Fruit fly (Drosophila melanogaster) whole organism, embryonic: ENCODE results near the gene Sfxn2.

Experiments
- ATbp ChIP-seq: fragments of 200-800 bp; sonication (Bioruptor generic); optimal IDR thresholded peaks from 2 replicates; lab custom pipeline; 2017; ENCODE audit warnings: missing biosample characterization, mild to moderate bottlenecking, missing genetic modification characterization, missing genetic modification reagents
- BEAF-32 ChIP-seq: fragments of 200-800 bp; sonication (Bioruptor generic); optimal IDR thresholded peaks from 3 replicates; lab custom pipeline; 2017; ENCODE audit warnings: missing biosample characterization, missing genetic modification characterization, mild to moderate bottlenecking, moderate library complexity, missing genetic modification reagents
- Bdp1 ChIP-seq: fragments of 200-800 bp; sonication (Bioruptor generic); optimal IDR thresholded peaks from 3 replicates; lab custom pipeline; 2016; ENCODE audit warnings: missing biosample characterization, missing genetic modification characterization
- CG10274 ChIP-seq: fragments of 200-800 bp; sonication (Bioruptor generic); optimal IDR thresholded peaks from 3 replicates; lab custom pipeline; 2017; ENCODE audit warnings: missing biosample characterization, mild to moderate bottlenecking, missing genetic modification characterization
- CG10366 ChIP-seq: fragments of 200-800 bp; sonication (Bioruptor generic); IDR thresholded peaks from 2 replicates; pipeline ENCODE4 v1.3.6; 2022; ENCODE audit warnings: missing biosample characterization, missing genetic modification characterization
- CG10654 ChIP-seq: fragments of 200-800 bp; sonication (Bioruptor generic); optimal IDR thresholded peaks from 2 replicates; lab custom pipeline; 2016; ENCODE audit warnings: missing biosample characterization, missing genetic modification characterization
- CG1233 ChIP-seq: fragments of 200-800 bp; sonication (Bioruptor generic); optimal IDR thresholded peaks from 4 replicates; lab custom pipeline; 2018; ENCODE audit warnings: missing biosample characterization, mild to moderate bottlenecking, missing genetic modification characterization
- CG12391 ChIP-seq: fragments of 200-800 bp; sonication (Bioruptor generic); optimal IDR thresholded peaks from 3 replicates; lab custom pipeline; 2018; ENCODE audit warnings: missing biosample characterization, mild to moderate bottlenecking, missing genetic modification characterization, moderate library complexity
- CG14014 ChIP-seq: fragments of 200-800 bp; sonication (Bioruptor generic); IDR thresholded peaks from 2 replicates; pipeline ENCODE4 v1.3.6; 2022; ENCODE audit warnings: missing biosample characterization, missing genetic modification characterization
- CG14710 ChIP-seq: fragments of 200-800 bp; sonication (Bioruptor generic); optimal IDR thresholded peaks from 3 replicates; lab custom pipeline; 2019; ENCODE audit warnings: missing biosample characterization, mild to moderate bottlenecking, missing genetic modification characterization, moderate library complexity
- CG16813 ChIP-seq: fragments of 200-800 bp; sonication (Bioruptor generic); IDR thresholded peaks from 3 replicates; pipeline ENCODE4 v1.3.6; 2022; ENCODE audit warnings: missing biosample characterization, missing genetic modification characterization; ENCODE audit not compliant: partially characterized antibody
- CG17328 ChIP-seq: fragments of 200-800 bp; sonication (Bioruptor generic); IDR thresholded peaks from 2 replicates; pipeline ENCODE4 v1.3.6; 2022; ENCODE audit warnings: missing biosample characterization, missing genetic modification characterization
- CG18011 ChIP-seq: fragments of 200-800 bp; sonication (Bioruptor generic); optimal IDR thresholded peaks from 2 replicates; lab custom pipeline; 2017; ENCODE audit warnings: missing biosample characterization, missing genetic modification characterization, mild to moderate bottlenecking, moderate library complexity, missing genotype
- CG18599 ChIP-seq: fragments of 200-800 bp; sonication (Bioruptor generic); optimal IDR thresholded peaks from 3 replicates; lab custom pipeline; 2017; ENCODE audit warnings: missing biosample characterization, missing genetic modification characterization, mild to moderate bottlenecking, moderate library complexity, missing genetic modification reagents
- CG31365 ChIP-seq: fragments of 200-800 bp; sonication (Bioruptor generic); optimal IDR thresholded peaks from 2 replicates; lab custom pipeline; 2018; ENCODE audit warnings: missing biosample characterization, mild to moderate bottlenecking, missing genetic modification characterization
- CG4730 ChIP-seq: fragments of 200-800 bp; sonication (Bioruptor generic); IDR thresholded peaks from 2 replicates; pipeline ENCODE4 v1.3.6; 2022; ENCODE audit warnings: missing biosample characterization, missing genetic modification characterization
- CG6272 ChIP-seq: fragments of 200-800 bp; sonication (Bioruptor generic); IDR thresholded peaks from 2 replicates; pipeline ENCODE4 v1.3.6; 2022; ENCODE audit warnings: missing biosample characterization, missing genetic modification characterization
- CG6683 ChIP-seq: fragments of 200-800 bp; sonication (Bioruptor generic); optimal IDR thresholded peaks from 2 replicates; lab custom pipeline; 2017; ENCODE audit warnings: missing biosample characterization, mild to moderate bottlenecking, missing genetic modification characterization, missing genetic modification reagents
- CG9797 ChIP-seq: fragments of 200-800 bp; sonication (Bioruptor generic); optimal IDR thresholded peaks from 3 replicates; lab custom pipeline; 2018; ENCODE audit warnings: missing biosample characterization, mild to moderate bottlenecking, missing genetic modification characterization
- CoRest ChIP-seq: fragments of 200-800 bp; sonication (Bioruptor generic); optimal IDR thresholded peaks from 3 replicates; lab custom pipeline; 2018; ENCODE audit warnings: missing biosample characterization, mild to moderate bottlenecking, missing genetic modification characterization, moderate library complexity
- D19A ChIP-seq: fragments of 200-800 bp; optimal IDR thresholded peaks from 3 replicates; lab custom pipeline; 2019; ENCODE audit warnings: missing biosample characterization, mild to moderate bottlenecking, missing genetic modification characterization, moderate library complexity
- Doc3 ChIP-seq: fragments of 200-800 bp; sonication (Bioruptor generic); IDR thresholded peaks from 3 replicates; pipeline ENCODE4 v1.3.6; 2022; ENCODE audit warnings: missing biosample characterization, missing genetic modification characterization; ENCODE audit not compliant: partially characterized antibody
- GATAe ChIP-seq: fragments of 200-800 bp; sonication (Bioruptor generic); conservative IDR thresholded peaks from 2 replicates; pipeline ENCODE4 v1.3.6; 2022; ENCODE audit warnings: missing biosample characterization, missing genetic modification characterization
- Gug ChIP-seq: fragments of 200-800 bp; sonication (Bioruptor generic); IDR thresholded peaks from 4 replicates; pipeline ENCODE4 v1.3.6; 2022; ENCODE audit warnings: missing biosample characterization, missing genetic modification characterization
- H15 ChIP-seq: fragments of 200-800 bp; sonication (Bioruptor generic); IDR thresholded peaks from 3 replicates; pipeline ENCODE4 v1.3.6; 2022; ENCODE audit warnings: missing biosample characterization, missing genetic modification characterization
- Hey ChIP-seq: fragments of 200-800 bp; sonication (Bioruptor generic); optimal IDR thresholded peaks from 3 replicates; lab custom pipeline; 2018; ENCODE audit warnings: missing biosample characterization, mild to moderate bottlenecking, missing genetic modification characterization
- Hmr ChIP-seq: fragments of 200-800 bp; sonication (Bioruptor generic); optimal IDR thresholded peaks from 3 replicates; lab custom pipeline; 2017; ENCODE audit warnings: mild to moderate bottlenecking, missing biosample characterization, missing genetic modification reagents, missing genetic modification characterization
- Meics ChIP-seq: fragments of 200-800 bp; sonication (Bioruptor generic); optimal IDR thresholded peaks from 2 replicates; lab custom pipeline; 2017; ENCODE audit warnings: missing biosample characterization, mild to moderate bottlenecking, missing genetic modification characterization
- Opbp ChIP-seq: fragments of 200-800 bp; sonication (Bioruptor generic); IDR thresholded peaks from 3 replicates; pipeline ENCODE4 v1.3.6; 2022; ENCODE audit warnings: missing biosample characterization, missing genetic modification characterization; ENCODE audit not compliant: partially characterized antibody
- Spps ChIP-seq: fragments of 200-800 bp; sonication (Bioruptor generic); optimal IDR thresholded peaks from 2 replicates; lab custom pipeline; 2018; ENCODE audit warnings: missing biosample characterization, mild to moderate bottlenecking, missing genetic modification characterization
- Tbp ChIP-seq: fragments of >200 bp; optimal IDR thresholded peaks from 2 replicates; lab custom pipeline; 2018; ENCODE audit warnings: missing biosample characterization, missing genetic modification characterization
- Xbp1 ChIP-seq: fragments of 200-800 bp; sonication (Bioruptor generic); optimal IDR thresholded peaks from 3 replicates; lab custom pipeline; 2016; ENCODE audit warnings: missing biosample characterization, mild to moderate bottlenecking, missing genetic modification characterization
- ase ChIP-seq: fragments of 200-800 bp; sonication (Bioruptor generic); IDR thresholded peaks from 3 replicates; pipeline ENCODE4 v1.3.6; 2022; ENCODE audit warnings: missing biosample characterization, missing genetic modification characterization
- dan ChIP-seq: fragments of 200-800 bp; sonication (Bioruptor generic); IDR thresholded peaks from 2 replicates; pipeline ENCODE4 v1.3.6; 2022; ENCODE audit warnings: missing biosample characterization, missing genetic modification characterization
- exex ChIP-seq: fragments of 200-800 bp; sonication (Bioruptor generic); optimal IDR thresholded peaks from 4 replicates; lab custom pipeline; 2018; ENCODE audit warnings: missing biosample characterization, mild to moderate bottlenecking, missing genetic modification characterization, moderate library complexity
- insv ChIP-seq, 2 experiments: fragments of 200-800 bp; sonication (Bioruptor generic); optimal IDR thresholded peaks; 3 replicates each; lab custom pipeline; 2016 to 2018; ENCODE audit warnings: missing biosample characterization in 2 of 2, missing genetic modification characterization in 2 of 2
- jing ChIP-seq: fragments of 200-800 bp; sonication (Bioruptor generic); optimal IDR thresholded peaks from 2 replicates; lab custom pipeline; 2018; ENCODE audit warnings: missing biosample characterization, mild to moderate bottlenecking, missing genetic modification characterization
- jumu ChIP-seq: fragments of 200-800 bp; sonication (Bioruptor generic); optimal IDR thresholded peaks from 3 replicates; lab custom pipeline; 2016; ENCODE audit warnings: missing biosample characterization, missing genetic modification characterization
- lbe ChIP-seq: fragments of 200-800 bp; sonication (Bioruptor generic); optimal IDR thresholded peaks from 2 replicates; lab custom pipeline; 2016; ENCODE audit warnings: missing biosample characterization, mild to moderate bottlenecking, missing genetic modification characterization
- lmd ChIP-seq: fragments of 200-800 bp; sonication (Bioruptor generic); IDR thresholded peaks from 2 replicates; pipeline ENCODE4 v1.3.6; 2022; ENCODE audit warnings: missing biosample characterization, missing genetic modification characterization
- lola ChIP-seq, 3 experiments: fragments of >200 bp in 2 of 3; fragments of 200-800 bp in 1 of 3; sonication (Bioruptor generic) in 1 of 3; optimal IDR thresholded peaks; 2 replicates each; lab custom pipeline; 2017 to 2019; ENCODE audit warnings: missing biosample characterization in 3 of 3, missing genetic modification characterization in 3 of 3, mild to moderate bottlenecking in 1 of 3, moderate library complexity in 1 of 3
- phol ChIP-seq: fragments of 200-800 bp; sonication (Bioruptor generic); optimal IDR thresholded peaks from 3 replicates; lab custom pipeline; 2018; ENCODE audit warnings: missing biosample characterization, mild to moderate bottlenecking, missing genetic modification characterization, moderate library complexity
- pum ChIP-seq: fragments of 200-800 bp; sonication (Bioruptor generic); optimal IDR thresholded peaks from 2 replicates; lab custom pipeline; 2016; ENCODE audit warnings: missing biosample characterization, missing genetic modification characterization
- repo ChIP-seq: fragments of 200-800 bp; sonication (Bioruptor generic); optimal IDR thresholded peaks from 2 replicates; lab custom pipeline; 2016; ENCODE audit warnings: missing biosample characterization, missing genetic modification characterization
- row ChIP-seq: fragments of 200-800 bp; sonication (Bioruptor generic); IDR thresholded peaks from 3 replicates; pipeline ENCODE4 v1.3.6; 2022; ENCODE audit warnings: missing biosample characterization, missing genetic modification characterization
- sqz ChIP-seq: fragments of 200-800 bp; sonication (Bioruptor generic); optimal IDR thresholded peaks from 3 replicates; lab custom pipeline; 2018; ENCODE audit warnings: missing biosample characterization, mild to moderate bottlenecking, missing genetic modification characterization
- tio ChIP-seq: fragments of 200-800 bp; sonication (Bioruptor generic); optimal IDR thresholded peaks from 2 replicates; lab custom pipeline; 2017; ENCODE audit warnings: missing biosample characterization, missing genetic modification characterization, inconsistent platforms
- tup ChIP-seq: fragments of 200-800 bp; sonication (Bioruptor generic); optimal IDR thresholded peaks from 2 replicates; lab custom pipeline; 2016; ENCODE audit warnings: missing biosample characterization, mild to moderate bottlenecking, missing genetic modification characterization, moderate library complexity
- twi ChIP-seq: fragments of 200-800 bp; optimal IDR thresholded peaks from 2 replicates; lab custom pipeline; 2019; ENCODE audit warnings: missing biosample characterization, mild to moderate bottlenecking, missing genetic modification characterization, moderate library complexity
- usp ChIP-seq: fragments of >200 bp; optimal IDR thresholded peaks from 2 replicates; lab custom pipeline; 2017; ENCODE audit warnings: missing biosample characterization, missing genetic modification characterization

Sfxn2 gene

DNA sequence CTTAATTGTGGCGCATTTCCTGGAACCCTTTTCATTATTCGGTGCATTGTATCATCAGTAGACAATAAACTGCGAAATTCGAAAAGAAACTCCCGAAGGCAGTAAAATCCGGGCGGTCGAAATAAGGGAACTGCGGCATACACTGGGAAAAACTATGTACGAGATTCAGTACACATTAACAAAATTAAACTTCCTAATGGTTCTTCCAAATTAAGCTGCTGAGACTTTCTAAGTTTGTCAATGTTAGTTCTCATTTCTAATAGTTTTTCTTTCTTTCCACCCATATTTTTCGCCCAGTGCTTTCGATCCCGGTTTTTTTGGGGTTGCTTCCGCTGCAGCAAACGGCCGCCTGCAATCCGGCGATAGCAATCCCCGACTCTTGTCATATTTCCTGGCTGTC, 38.2 kb upstream of the Sfxn2 start (continued):
- TF ChIP-seq CG14014 (GFP tag; lab: Robert Waterston, UW) = 0 out of 2 replicates have a peak, but pooled peaks have one; percentile 32
- peak; percentile 85 for TF ChIP-seq CG12391
- TF ChIP-seq dan (GFP tag; lab: Robert Waterston, UW) = peak; percentile 70
- peak; percentile 65 for TF ChIP-seq lmd
- TF ChIP-seq twi (tag; lab: Kevin White, UChicago) = peak; percentile 55
- TF ChIP-seq CG6272 (GFP tag; lab: Robert Waterston, UW) = peak; percentile 36; the same call in 1 of the 2 replicates
- peak; percentile 79 for TF ChIP-seq CoRest (tag; lab: Kevin White, UChicago)
- TF ChIP-seq CG10366 (GFP tag; lab: Robert Waterston, UW) = peak; percentile 77
- TF ChIP-seq Spps (tag; lab: Kevin White, UChicago) = peak; percentile 79
- peak in 1 of 3 experiments; percentile 83 for TF ChIP-seq lola (GFP tag; optimal IDR thresholded peaks at IDR 0.05; lab: Kevin White, UChicago)
- peak; percentile 64 for TF ChIP-seq jing
- TF ChIP-seq CG10654 (GFP tag; lab: Kevin White, UChicago) = peak; percentile 65
- TF ChIP-seq Xbp1 (GFP tag; lab: Kevin White, UChicago) = peak; percentile 78
- peak; percentile 85 for TF ChIP-seq row (GFP tag; lab: Robert Waterston, UW)
- TF ChIP-seq exex (tag; lab: Kevin White, UChicago) = no peak
- TF ChIP-seq tup = peak; percentile 50
- no peak for TF ChIP-seq CG18599 (GFP tag; lab: Kevin White, UChicago)
- no peak for TF ChIP-seq GATAe (GFP tag; lab: Robert Waterston, UW)
- TF ChIP-seq D19A (tag; lab: Kevin White, UChicago) = peak; percentile 81
- no peak for TF ChIP-seq CG16813 (GFP tag; lab: Robert Waterston, UW)
- TF ChIP-seq CG10274 = peak; percentile 27
- TF ChIP-seq tio (GFP tag; lab: Kevin White, UChicago) = peak; percentile 56
- TF ChIP-seq sqz (GFP tag; lab: Kevin White, UChicago) = peak; percentile 45
- TF ChIP-seq Tbp (GFP tag; lab: Kevin White, UChicago) = no peak
- peak; percentile 65 for TF ChIP-seq CG1233
- no peak for TF ChIP-seq Opbp (GFP tag; lab: Robert Waterston, UW)
- peak; percentile 13 for TF ChIP-seq Meics (GFP tag; lab: Kevin White, UChicago)
- no peak for TF ChIP-seq CG9797
- TF ChIP-seq CG14710 = peak; percentile 55
- no peak for TF ChIP-seq CG31365 (tag; lab: Kevin White, UChicago)
- peak; percentile 72; the same call in 3 of the 4 replicates for TF ChIP-seq Gug
- TF ChIP-seq jumu = peak; percentile 35
- TF ChIP-seq CG6683 (GFP tag; lab: Kevin White, UChicago) = peak; percentile 38
- peak; percentile 87 for TF ChIP-seq CG17328 (GFP tag; lab: Robert Waterston, UW)
- TF ChIP-seq Bdp1 (GFP tag; lab: Kevin White, UChicago) = peak; percentile 66
- TF ChIP-seq CG18011 (GFP tag; lab: Kevin White, UChicago) = no peak
- peak; percentile 53 for TF ChIP-seq ATbp
- TF ChIP-seq H15 = peak; percentile 82
- peak; percentile 60 for TF ChIP-seq pum (GFP tag; lab: Kevin White, UChicago)
- no peak for TF ChIP-seq usp (GFP tag; lab: Kevin White, UChicago)
- TF ChIP-seq repo (GFP tag; lab: Kevin White, UChicago) = peak; percentile 70
- TF ChIP-seq CG4730 (GFP tag; lab: Robert Waterston, UW) = peak; percentile 66; the same call in 1 of the 2 replicates
- TF ChIP-seq insv (GFP tag; optimal IDR thresholded peaks at IDR 0.05; lab: Kevin White, UChicago) = peak in 1 of 2 experiments; percentile 1
- TF ChIP-seq lbe (GFP tag; lab: Kevin White, UChicago) = no peak
- peak; percentile 16 for TF ChIP-seq Hmr (GFP tag; lab: Kevin White, UChicago)
- no peak for TF ChIP-seq Hey
- no peak for TF ChIP-seq BEAF-32 (GFP tag; lab: Kevin White, UChicago)
- TF ChIP-seq Doc3 = no peak
- TF ChIP-seq ase (GFP tag; lab: Robert Waterston, UW) = peak; percentile 79
- peak; percentile 82 for TF ChIP-seq phol (tag; lab: Kevin White, UChicago)
